Worm (Caenorhabditis elegans) whole organism, L2 larva: Measurements from ENCODE around the gene F26D2.16.

ENCODE experiments used
- C34F6.9 ChIP-seq: fragments of 150-350 bp; optimal IDR thresholded peaks from 2 replicates; lab custom pipeline; 2014; ENCODE audit warnings: missing biosample characterization, missing genetic modification characterization
- F13H6.1 ChIP-seq: sonication (generic microtip); optimal IDR thresholded peaks from 2 replicates; lab custom pipeline; 2016; ENCODE audit warnings: missing genetic modification characterization, missing compliant biosample characterization
- R02D3.7 ChIP-seq: fragments of 150-350 bp; optimal IDR thresholded peaks from 2 replicates; lab custom pipeline; 2014; ENCODE audit warnings: missing biosample characterization, missing genetic modification characterization
- Y55F3AM.14 ChIP-seq: fragments of 200-800 bp; sonication (Bioruptor generic); optimal IDR thresholded peaks from 2 replicates; lab custom pipeline; 2018; ENCODE audit warnings: mild to moderate bottlenecking, missing genetic modification characterization, missing compliant biosample characterization
- aly-2 ChIP-seq: fragments of 150-350 bp; optimal IDR thresholded peaks from 2 replicates; lab custom pipeline; 2014; ENCODE audit warnings: missing biosample characterization, missing genetic modification characterization
- ama-1 ChIP-seq: fragments of 150-350 bp; optimal IDR thresholded peaks from 2 replicates; lab custom pipeline; 2018; ENCODE audit warnings: inconsistent platforms
- blmp-1 ChIP-seq: sonication (generic microtip); optimal IDR thresholded peaks from 2 replicates; lab custom pipeline; 2017; ENCODE audit warnings: missing genetic modification characterization, mild to moderate bottlenecking, missing compliant biosample characterization, antibody characterized with exemption, moderate library complexity; ENCODE audit not compliant: insufficient read depth
- ceh-16 ChIP-seq: fragments of 150-350 bp; optimal IDR thresholded peaks from 2 replicates; lab custom pipeline; 2014; ENCODE audit warnings: missing biosample characterization, missing genetic modification characterization
- crh-2 ChIP-seq: sonication (generic microtip); optimal IDR thresholded peaks from 2 replicates; lab custom pipeline; 2017; ENCODE audit warnings: missing biosample characterization, missing genetic modification characterization
- dmd-4 ChIP-seq: sonication (generic microtip); optimal IDR thresholded peaks from 2 replicates; lab custom pipeline; 2017; ENCODE audit warnings: missing biosample characterization, missing genetic modification characterization
- egl-27 ChIP-seq: sonication (generic microtip); optimal IDR thresholded peaks from 3 replicates; lab custom pipeline; 2017; ENCODE audit warnings: missing biosample characterization, missing genetic modification reagents, missing genetic modification characterization
- elt-1 ChIP-seq: fragments of 150-350 bp; optimal IDR thresholded peaks from 2 replicates; lab custom pipeline; 2014; ENCODE audit warnings: missing biosample characterization, missing genetic modification characterization
- elt-3 ChIP-seq: sonication (generic microtip); optimal IDR thresholded peaks from 2 replicates; lab custom pipeline; 2017; ENCODE audit warnings: missing biosample characterization, missing genetic modification characterization
- fos-1 ChIP-seq: fragments of 150-350 bp; optimal IDR thresholded peaks from 2 replicates; lab custom pipeline; 2014; ENCODE audit warnings: missing biosample characterization, missing genetic modification characterization
- gmeb-1 ChIP-seq: fragments of 150-350 bp; optimal IDR thresholded peaks from 2 replicates; lab custom pipeline; 2014; ENCODE audit warnings: missing biosample characterization, missing genetic modification characterization
- lin-11 ChIP-seq: fragments of 150-350 bp; sonication (generic microtip); optimal IDR thresholded peaks from 2 replicates; lab custom pipeline; 2014; ENCODE audit warnings: missing biosample characterization, missing genetic modification characterization, inconsistent platforms, mixed read lengths
- lin-39 ChIP-seq: fragments of 150-350 bp; optimal IDR thresholded peaks from 2 replicates; lab custom pipeline; 2014; ENCODE audit warnings: missing biosample characterization, missing genetic modification reagents, missing genetic modification characterization
- mbf-1 ChIP-seq: sonication (generic microtip); optimal IDR thresholded peaks from 2 replicates; lab custom pipeline; 2017; ENCODE audit warnings: missing biosample characterization, missing genetic modification characterization
- mdl-1 ChIP-seq, 2 experiments: fragments of 150-350 bp in 1 of 2; sonication (generic microtip) in 1 of 2; optimal IDR thresholded peaks; 2 replicates each; lab custom pipeline; 2017; ENCODE audit warnings: missing biosample characterization in 2 of 2, missing genetic modification characterization in 2 of 2
- nhr-12 ChIP-seq: fragments of 150-350 bp; optimal IDR thresholded peaks from 2 replicates; lab custom pipeline; 2014; ENCODE audit warnings: missing biosample characterization, missing genetic modification characterization
- nhr-129 ChIP-seq: fragments of 150-350 bp; optimal IDR thresholded peaks from 2 replicates; lab custom pipeline; 2014; ENCODE audit warnings: missing biosample characterization, missing genetic modification characterization
- nhr-23 ChIP-seq: fragments of 150-350 bp; optimal IDR thresholded peaks from 2 replicates; lab custom pipeline; 2014; ENCODE audit warnings: missing biosample characterization, missing genetic modification reagents, missing genetic modification characterization
- nhr-237 ChIP-seq: fragments of 150-350 bp; optimal IDR thresholded peaks from 2 replicates; lab custom pipeline; 2014; ENCODE audit warnings: missing biosample characterization, missing genetic modification characterization
- nhr-25 ChIP-seq: fragments of 150-350 bp; sonication (generic microtip); optimal IDR thresholded peaks from 3 replicates; lab custom pipeline; 2014; ENCODE audit warnings: missing biosample characterization, missing genetic modification characterization
- nhr-6 ChIP-seq: fragments of 150-350 bp; optimal IDR thresholded peaks from 2 replicates; lab custom pipeline; 2014; ENCODE audit warnings: missing biosample characterization, missing genetic modification characterization
- peb-1 ChIP-seq: fragments of 150-350 bp; optimal IDR thresholded peaks from 2 replicates; lab custom pipeline; 2014; ENCODE audit warnings: missing biosample characterization, missing genetic modification characterization
- sem-4 ChIP-seq: fragments of 150-350 bp; optimal IDR thresholded peaks from 2 replicates; lab custom pipeline; 2014; ENCODE audit warnings: missing biosample characterization, missing genetic modification reagents, missing genetic modification characterization
- skn-1 ChIP-seq: sonication (generic microtip); optimal IDR thresholded peaks from 2 replicates; lab custom pipeline; 2017; ENCODE audit warnings: missing biosample characterization, missing genetic modification characterization
- unc-39 ChIP-seq: fragments of 150-350 bp; optimal IDR thresholded peaks from 2 replicates; lab custom pipeline; 2014; ENCODE audit warnings: missing biosample characterization, missing genetic modification characterization
- zag-1 ChIP-seq: fragments of 150-350 bp; optimal IDR thresholded peaks from 2 replicates; lab custom pipeline; 2014; ENCODE audit warnings: missing biosample characterization, missing genetic modification characterization
- ztf-1 ChIP-seq: fragments of 200-800 bp; sonication (Bioruptor generic); conservative IDR thresholded peaks from 2 replicates; pipeline ENCODE4 v1.3.6; 2022; ENCODE audit warnings: missing genetic modification characterization, missing compliant biosample characterization
- ztf-4 ChIP-seq: fragments of 150-350 bp; optimal IDR thresholded peaks from 2 replicates; lab custom pipeline; 2014; ENCODE audit warnings: missing biosample characterization, missing genetic modification characterization

Gene F26D2.16

DNA sequence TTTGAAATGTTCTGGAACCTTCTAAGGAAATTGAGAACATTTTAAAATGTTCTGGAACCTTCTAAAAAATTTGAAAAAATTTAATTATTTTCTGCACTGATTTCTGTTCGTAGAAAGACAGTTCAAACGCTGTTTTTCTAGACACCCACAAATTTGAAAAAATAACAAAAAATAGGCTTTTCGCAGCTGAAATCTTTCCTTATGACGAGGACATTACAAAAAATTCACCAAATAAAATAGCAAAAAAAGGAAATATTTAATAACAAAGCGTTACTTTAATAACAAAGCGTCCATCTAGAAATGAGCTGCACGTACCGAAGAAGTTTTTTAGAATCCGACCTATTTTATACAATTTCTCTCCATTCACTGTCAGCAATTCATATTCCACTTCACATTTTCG lies 24.0 kb upstream of the F26D2.16 start, which contains the start of gene srh-141:
Gene srh-141, plus strand, starts transcription at position 301 of the 400 bp plus-strand sequence.
- no peak for TF ChIP-seq elt-3 (tag; lab: Kevin White, UChicago)
- TF ChIP-seq nhr-129 = no peak
- TF ChIP-seq aly-2 (tag; lab: Kevin White, UChicago) = no peak
- TF ChIP-seq nhr-237 (tag; lab: Kevin White, UChicago) = no peak
- no peak for TF ChIP-seq C34F6.9 (tag; lab: Kevin White, UChicago)
- TF ChIP-seq lin-39 = no peak
- no peak for TF ChIP-seq egl-27
- TF ChIP-seq F13H6.1 = no peak
- TF ChIP-seq zag-1 (tag; lab: Kevin White, UChicago) = no peak
- TF ChIP-seq skn-1 (tag; lab: Kevin White, UChicago) = no peak
- no peak for TF ChIP-seq peb-1 (tag; lab: Kevin White, UChicago)
- TF ChIP-seq dmd-4 (tag; lab: Kevin White, UChicago) = no peak
- TF ChIP-seq, all 48 proteins: peak for 0

DNA sequence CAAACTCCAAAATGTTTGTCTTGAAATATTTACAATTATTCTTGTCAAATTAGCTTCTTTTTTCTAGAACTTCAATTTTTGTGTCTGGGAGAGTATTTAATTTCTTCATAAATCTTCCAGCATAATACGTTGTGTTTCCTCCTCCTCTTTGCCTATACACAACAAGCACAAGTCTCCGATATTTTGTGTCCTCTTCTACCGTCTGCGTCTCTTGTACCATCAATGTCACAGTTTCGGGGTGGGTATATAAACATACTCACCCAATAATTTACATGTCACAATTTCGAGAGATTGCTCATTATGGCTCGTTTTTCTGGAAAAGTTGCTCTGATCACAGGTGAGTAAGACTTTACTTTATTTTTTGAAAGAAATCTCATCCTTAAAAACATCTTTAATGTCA lies 17.9 kb upstream of the F26D2.16 start, which contains the start of gene F26D2.15:
Gene F26D2.15, plus strand, starts transcription at position 301 of the 400 bp plus-strand sequence.
- TF ChIP-seq nhr-12 (tag; lab: Kevin White, UChicago) = no peak
- no peak for TF ChIP-seq R02D3.7 (tag; lab: Kevin White, UChicago)
- no peak for TF ChIP-seq elt-3 (tag; lab: Kevin White, UChicago)
- TF ChIP-seq blmp-1 (tag; lab: Kevin White, UChicago) = no peak
- TF ChIP-seq mbf-1 = no peak
- TF ChIP-seq lin-11 (tag; lab: Kevin White, UChicago) = no peak
- no peak for TF ChIP-seq nhr-25 (tag; lab: Kevin White, UChicago)
- no peak for TF ChIP-seq nhr-237 (tag; lab: Kevin White, UChicago)
- no peak for TF ChIP-seq fos-1 (tag; lab: Kevin White, UChicago)
- TF ChIP-seq sem-4 (tag; lab: Kevin White, UChicago) = no peak
- no peak for TF ChIP-seq ztf-1 (GFP tag; lab: Robert Waterston, UW)

DNA sequence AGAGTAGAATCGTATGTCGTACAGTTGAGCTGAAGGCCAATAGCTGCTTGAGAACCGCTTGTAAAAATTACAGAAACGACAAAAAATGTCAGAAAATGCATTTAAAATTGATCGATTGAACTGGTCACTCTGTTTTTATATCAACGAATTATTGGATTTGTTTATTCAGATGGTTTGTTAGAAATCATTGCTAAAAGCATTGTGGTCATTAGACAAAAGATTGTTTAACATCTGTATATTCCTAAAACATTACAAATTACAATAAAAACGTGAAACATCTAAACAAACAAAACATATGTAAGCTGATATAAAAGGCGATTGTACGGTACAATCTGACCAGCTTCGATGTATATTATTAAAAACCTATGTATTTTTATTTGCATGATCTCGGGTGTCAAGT lies 15.8 kb upstream of the F26D2.16 start, which contains the start of the genes F26D2.13 and F26D2.14:
Gene F26D2.13, minus strand, starts transcription at position 101 of the 400 bp plus-strand sequence.
Gene F26D2.14, plus strand, starts transcription at position 346 of the 400 bp plus-strand sequence.
- TF ChIP-seq ama-1 (no peak), unc-39 (tag; lab: Kevin White, UChicago) (no peak)

DNA sequence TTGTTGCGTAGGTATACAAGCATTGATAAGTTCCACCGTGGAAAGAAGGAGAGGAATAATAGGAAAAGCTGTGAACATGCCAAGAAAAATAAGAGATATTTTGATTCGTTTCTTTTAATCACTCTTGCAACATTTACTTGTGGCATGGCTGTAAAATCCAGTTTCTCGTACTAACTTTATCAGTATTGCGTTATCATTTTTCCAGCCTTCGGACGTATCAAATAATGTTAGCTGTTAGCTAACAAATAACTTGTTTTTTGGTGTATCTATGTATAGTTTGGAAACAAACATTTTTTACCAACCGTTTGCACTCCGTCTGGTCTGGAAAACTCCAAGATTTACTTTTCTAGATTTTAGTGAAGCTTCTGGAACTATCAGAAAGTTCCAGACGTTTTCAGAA lies 13.8 kb upstream of the F26D2.16 start, which contains the start of gene clec-234:
Gene clec-234, minus strand, starts transcription at position 101 of the 400 bp plus-strand sequence.
- TF ChIP-seq Y55F3AM.14 (GFP tag; lab: Kevin White, UChicago) (no peak), lin-11 (tag; lab: Kevin White, UChicago) (no peak), mdl-1 (tag; optimal IDR thresholded peaks at IDR 0.05; lab: Kevin White, UChicago) (no peak), ztf-4 (tag; lab: Kevin White, UChicago) (no peak), R02D3.7 (tag; lab: Kevin White, UChicago) (no peak), nhr-23 (tag; lab: Kevin White, UChicago) (no peak)

DNA sequence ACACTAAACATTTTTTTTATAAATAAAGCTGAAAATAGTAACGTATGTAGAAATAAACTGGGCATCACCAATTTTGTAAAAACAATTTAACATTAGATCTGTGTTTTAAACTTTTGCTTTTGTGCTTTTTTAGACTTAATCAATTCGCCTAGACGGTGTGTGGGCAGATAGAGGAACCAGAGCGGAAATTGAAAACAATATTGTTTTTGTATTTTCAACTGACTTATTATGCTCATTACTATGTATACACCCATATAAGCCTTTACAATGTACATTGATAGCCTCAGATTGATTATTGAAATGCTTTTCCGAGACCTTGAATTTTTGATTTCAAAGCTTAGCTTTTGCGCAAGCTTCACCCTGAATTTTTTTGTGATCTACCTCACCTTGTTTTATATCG lies 10.3 kb upstream of the F26D2.16 start, which contains the start of gene str-73:
Gene str-73, plus strand, starts transcription at position 301 of the 400 bp plus-strand sequence.
- TF ChIP-seq nhr-25 (tag; lab: Kevin White, UChicago) (no peak), aly-2 (tag; lab: Kevin White, UChicago) (no peak)
- TF ChIP-seq, all 48 proteins: peak for 0

DNA sequence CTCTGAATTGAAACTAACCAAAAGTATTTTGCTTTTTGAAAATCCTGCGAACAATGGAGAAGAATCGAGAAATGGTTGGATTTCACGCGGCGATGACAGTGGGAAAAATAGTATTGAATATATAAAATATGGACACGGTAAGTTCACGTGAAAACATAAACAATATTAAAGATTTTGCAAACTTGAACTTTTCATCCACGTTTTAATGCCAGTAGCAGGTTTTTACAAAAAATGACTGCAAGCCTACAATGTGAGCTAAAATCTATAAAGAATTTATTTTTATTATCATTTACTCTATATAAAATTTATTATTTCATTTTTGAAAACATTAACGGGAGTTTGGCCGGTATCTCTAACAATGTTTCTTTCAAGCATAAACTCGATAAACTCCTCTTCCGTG lies 9.8 kb upstream of the F26D2.16 start, which contains the start of gene F26D2.10:
Gene F26D2.10, minus strand, starts transcription at position 101 of the 400 bp plus-strand sequence.
- TF ChIP-seq ztf-4 (tag; lab: Kevin White, UChicago) = no peak
- no peak for TF ChIP-seq lin-39
- TF ChIP-seq ceh-16 (tag; lab: Kevin White, UChicago) = no peak
- no peak for TF ChIP-seq blmp-1 (tag; lab: Kevin White, UChicago)
- TF ChIP-seq crh-2 (tag; lab: Kevin White, UChicago) = no peak
- no peak for TF ChIP-seq nhr-6 (tag; lab: Kevin White, UChicago)
- no peak for TF ChIP-seq elt-3 (tag; lab: Kevin White, UChicago)
- no peak for TF ChIP-seq elt-1
- TF ChIP-seq gmeb-1 (tag; lab: Kevin White, UChicago) = no peak
